Worm (Caenorhabditis elegans) whole organism, L2 larva: ENCODE measurements around the gene lev-9.

Experiments used
- R02D3.7 ChIP-seq: fragments of 150-350 bp; optimal IDR thresholded peaks from 2 replicates; lab custom pipeline; 2014; ENCODE audit warnings: missing biosample characterization, missing genetic modification characterization
- Y55F3AM.14 ChIP-seq: fragments of 200-800 bp; sonication (Bioruptor generic); optimal IDR thresholded peaks from 2 replicates; lab custom pipeline; 2018; ENCODE audit warnings: mild to moderate bottlenecking, missing genetic modification characterization, missing compliant biosample characterization
- ama-1 ChIP-seq: fragments of 150-350 bp; optimal IDR thresholded peaks from 2 replicates; lab custom pipeline; 2018; ENCODE audit warnings: inconsistent platforms
- dmd-4 ChIP-seq: sonication (generic microtip); optimal IDR thresholded peaks from 2 replicates; lab custom pipeline; 2017; ENCODE audit warnings: missing biosample characterization, missing genetic modification characterization
- lin-13 ChIP-seq: fragments of 150-350 bp; optimal IDR thresholded peaks from 2 replicates; lab custom pipeline; 2014; ENCODE audit warnings: missing biosample characterization, missing genetic modification reagents, missing genetic modification characterization
- lin-39 ChIP-seq: fragments of 150-350 bp; optimal IDR thresholded peaks from 2 replicates; lab custom pipeline; 2014; ENCODE audit warnings: missing biosample characterization, missing genetic modification reagents, missing genetic modification characterization
- mbf-1 ChIP-seq: sonication (generic microtip); optimal IDR thresholded peaks from 2 replicates; lab custom pipeline; 2017; ENCODE audit warnings: missing biosample characterization, missing genetic modification characterization
- nhr-12 ChIP-seq: fragments of 150-350 bp; optimal IDR thresholded peaks from 2 replicates; lab custom pipeline; 2014; ENCODE audit warnings: missing biosample characterization, missing genetic modification characterization
- nhr-25 ChIP-seq: fragments of 150-350 bp; sonication (generic microtip); optimal IDR thresholded peaks from 3 replicates; lab custom pipeline; 2014; ENCODE audit warnings: missing biosample characterization, missing genetic modification characterization
- unc-62 ChIP-seq: fragments of 150-350 bp; optimal IDR thresholded peaks from 2 replicates; lab custom pipeline; 2014; ENCODE audit warnings: missing biosample characterization, missing genetic modification reagents, missing genetic modification characterization
- zag-1 ChIP-seq: fragments of 150-350 bp; optimal IDR thresholded peaks from 2 replicates; lab custom pipeline; 2014; ENCODE audit warnings: missing biosample characterization, missing genetic modification characterization
- ztf-11 ChIP-seq: sonication (generic microtip); optimal IDR thresholded peaks from 2 replicates; lab custom pipeline; 2017; ENCODE audit warnings: missing biosample characterization, missing genetic modification characterization
- ztf-4 ChIP-seq: fragments of 150-350 bp; optimal IDR thresholded peaks from 2 replicates; lab custom pipeline; 2014; ENCODE audit warnings: missing biosample characterization, missing genetic modification characterization

DNA sequence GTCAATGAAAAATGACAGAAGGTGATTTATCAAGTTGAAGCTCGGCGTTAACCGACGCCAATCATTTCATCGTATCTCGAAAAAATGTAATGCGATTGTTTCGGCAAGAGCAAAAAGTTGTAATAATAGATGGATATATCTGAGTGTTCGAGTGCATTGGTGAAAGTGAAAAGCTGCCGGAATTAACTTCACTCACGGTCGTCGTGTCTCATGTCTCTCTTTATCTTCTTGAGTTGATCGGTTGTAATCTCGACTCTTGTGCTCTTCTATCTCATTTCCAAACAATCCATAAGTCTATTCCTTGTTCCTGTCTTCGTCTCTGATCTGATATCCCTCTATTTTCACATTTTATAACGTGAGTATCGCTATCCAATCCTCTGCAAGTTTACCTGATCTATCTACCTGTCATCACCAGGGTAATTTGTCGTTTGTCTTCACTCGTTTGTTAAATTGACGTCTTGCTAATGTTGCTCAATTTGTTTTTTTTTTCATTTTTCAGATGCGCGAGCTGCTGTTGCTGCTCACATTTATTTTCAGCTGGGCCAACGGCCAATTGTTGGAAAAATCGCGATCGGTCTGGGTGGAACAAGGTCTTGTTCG is 8.2 kb upstream of the lev-9 start, which contains the start of gene cest-16:
- TF ChIP-seq nhr-25 (tag; lab: Kevin White, UChicago): no peak
- TF ChIP-seq mbf-1 (tag; lab: Kevin White, UChicago): no peak
- no peak for TF ChIP-seq ama-1 (lab: Kevin White, UChicago)
- TF ChIP-seq ztf-4 (tag; lab: Kevin White, UChicago): no peak
- no peak for TF ChIP-seq R02D3.7
- TF ChIP-seq lin-13 (GFP tag; lab: Kevin White, UChicago): no peak
- no peak for TF ChIP-seq ztf-11 (tag; lab: Kevin White, UChicago)
- TF ChIP-seq lin-39 (tag; lab: Kevin White, UChicago): no peak
- TF ChIP-seq zag-1 (tag; lab: Kevin White, UChicago): no peak
- no peak for TF ChIP-seq dmd-4 (tag; lab: Kevin White, UChicago)
- TF ChIP-seq nhr-12: no peak
- no peak for TF ChIP-seq Y55F3AM.14 (GFP tag; lab: Kevin White, UChicago)
- no peak for TF ChIP-seq unc-62 (GFP tag; lab: Kevin White, UChicago)
